Worm (Caenorhabditis elegans): ENCODE results near the gene ZK930.6.

- no peak for TF ChIP-seq K09A11.1 (tag; optimal IDR thresholded peaks at IDR 0.05; ENCODE audit: insufficient read depth)
- TF ChIP-seq elt-4 (tag; optimal IDR thresholded peaks at IDR 0.05) = no peak
- TF ChIP-seq ceh-19 (GFP tag; optimal IDR thresholded peaks at IDR 0.05) = no peak
- no peak for TF ChIP-seq C08G9.2 (tag; optimal IDR thresholded peaks at IDR 0.05)
- no peak for TF ChIP-seq ceh-45 (GFP tag; IDR thresholded peaks at IDR 0.05)
- TF ChIP-seq pha-4 (tag; optimal IDR thresholded peaks at IDR 0.05) = no peak
- TF ChIP-seq ama-1 (optimal IDR thresholded peaks at IDR 0.05) = no peak
Observed at ce11 chrII:11843441-11843840, 40.3 kb upstream of the ZK930.6 start.
